Fruit fly (Drosophila melanogaster) whole organism, embryonic: ENCODE data around the gene CG18744.
A peak's percentile ranks its signal among the peaks of the same experiment; 100 is the strongest.

Source experiments
- Atf6 ChIP-seq: fragments of 200-800 bp; sonication (Bioruptor generic); IDR thresholded peaks from 2 replicates; pipeline ENCODE4 v1.3.6; 2022; ENCODE audit warnings: missing biosample characterization, missing genetic modification characterization
- CG10267 ChIP-seq: fragments of 200-800 bp; sonication (Bioruptor generic); optimal IDR thresholded peaks from 2 replicates; lab custom pipeline; 2018; ENCODE audit warnings: missing biosample characterization, mild to moderate bottlenecking, missing genetic modification characterization, moderate library complexity
- CG10979 ChIP-seq: fragments of 200-800 bp; sonication (Bioruptor generic); optimal IDR thresholded peaks from 2 replicates; lab custom pipeline; 2018; ENCODE audit warnings: missing biosample characterization, mild to moderate bottlenecking, missing genetic modification characterization, moderate library complexity
- CG11247 ChIP-seq: fragments of 200-800 bp; sonication (Bioruptor generic); IDR thresholded peaks from 2 replicates; pipeline ENCODE4 v1.3.6; 2022; ENCODE audit warnings: missing biosample characterization, missing genetic modification characterization
- CG11456 ChIP-seq: fragments of 200-800 bp; sonication (Bioruptor generic); IDR thresholded peaks from 3 replicates; pipeline ENCODE4 v1.3.6; 2022; ENCODE audit warnings: missing biosample characterization, missing genetic modification characterization
- CG13424 ChIP-seq: fragments of 200-800 bp; sonication (Bioruptor generic); optimal IDR thresholded peaks from 2 replicates; lab custom pipeline; 2019; ENCODE audit warnings: missing biosample characterization, mild to moderate bottlenecking, missing genetic modification characterization, moderate library complexity
- CG13624 ChIP-seq: fragments of 200-800 bp; sonication (Bioruptor generic); optimal IDR thresholded peaks from 2 replicates; lab custom pipeline; 2016; ENCODE audit warnings: missing biosample characterization, missing genetic modification characterization
- CG14014 ChIP-seq: fragments of 200-800 bp; sonication (Bioruptor generic); IDR thresholded peaks from 2 replicates; pipeline ENCODE4 v1.3.6; 2022; ENCODE audit warnings: missing biosample characterization, missing genetic modification characterization
- CG18011 ChIP-seq: fragments of 200-800 bp; sonication (Bioruptor generic); optimal IDR thresholded peaks from 2 replicates; lab custom pipeline; 2017; ENCODE audit warnings: missing biosample characterization, missing genetic modification characterization, mild to moderate bottlenecking, moderate library complexity, missing genotype
- CG18599 ChIP-seq: fragments of 200-800 bp; sonication (Bioruptor generic); optimal IDR thresholded peaks from 3 replicates; lab custom pipeline; 2017; ENCODE audit warnings: missing biosample characterization, missing genetic modification characterization, mild to moderate bottlenecking, moderate library complexity, missing genetic modification reagents
- CG18619 ChIP-seq: fragments of 200-800 bp; sonication (Bioruptor generic); optimal IDR thresholded peaks from 3 replicates; lab custom pipeline; 2017; ENCODE audit warnings: missing biosample characterization, mild to moderate bottlenecking, missing genetic modification characterization
- CG2120 ChIP-seq: fragments of 200-800 bp; sonication (Bioruptor generic); optimal IDR thresholded peaks from 3 replicates; lab custom pipeline; 2016; ENCODE audit warnings: missing biosample characterization, missing genetic modification characterization
- CG32532 ChIP-seq: fragments of 200-800 bp; sonication (Bioruptor generic); IDR thresholded peaks from 2 replicates; pipeline ENCODE4 v1.3.6; 2022; ENCODE audit warnings: missing biosample characterization, missing genetic modification characterization
- CG3281 ChIP-seq: fragments of 200-800 bp; sonication (Bioruptor generic); optimal IDR thresholded peaks from 3 replicates; lab custom pipeline; 2017; ENCODE audit warnings: missing biosample characterization, mild to moderate bottlenecking, missing genetic modification characterization
- CG4404 ChIP-seq: fragments of 200-800 bp; sonication (Bioruptor generic); IDR thresholded peaks from 2 replicates; pipeline ENCODE4 v1.3.6; 2022; ENCODE audit warnings: missing biosample characterization, missing genetic modification characterization
- CG6272 ChIP-seq: fragments of 200-800 bp; sonication (Bioruptor generic); IDR thresholded peaks from 2 replicates; pipeline ENCODE4 v1.3.6; 2022; ENCODE audit warnings: missing biosample characterization, missing genetic modification characterization
- CG6854 ChIP-seq: fragments of 200-800 bp; sonication (Bioruptor generic); optimal IDR thresholded peaks from 3 replicates; lab custom pipeline; 2017; ENCODE audit warnings: missing biosample characterization, mild to moderate bottlenecking, missing genetic modification characterization
- CG7556 ChIP-seq: fragments of 200-800 bp; sonication (Bioruptor generic); optimal IDR thresholded peaks from 2 replicates; lab custom pipeline; 2017; ENCODE audit warnings: missing biosample characterization, mild to moderate bottlenecking, missing genetic modification characterization
- CG7786 ChIP-seq: fragments of 200-800 bp; sonication (Bioruptor generic); optimal IDR thresholded peaks from 2 replicates; lab custom pipeline; 2016; ENCODE audit warnings: missing biosample characterization, missing genetic modification characterization
- CG8359 ChIP-seq: fragments of 200-800 bp; sonication (Bioruptor generic); optimal IDR thresholded peaks from 2 replicates; lab custom pipeline; 2017; ENCODE audit warnings: missing biosample characterization, mild to moderate bottlenecking, missing genetic modification characterization, borderline replicate concordance
- CG8765 ChIP-seq: fragments of 200-800 bp; sonication (Bioruptor generic); IDR thresholded peaks from 2 replicates; pipeline ENCODE4 v1.3.6; 2022; ENCODE audit warnings: missing biosample characterization, missing genetic modification characterization
- CG8924 ChIP-seq: fragments of 200-800 bp; optimal IDR thresholded peaks from 3 replicates; lab custom pipeline; 2019; ENCODE audit warnings: missing biosample characterization, mild to moderate bottlenecking, missing genetic modification characterization, moderate library complexity
- CG9215 ChIP-seq: fragments of 200-800 bp; sonication (Bioruptor generic); IDR thresholded peaks from 2 replicates; pipeline ENCODE4 v1.3.6; 2022; ENCODE audit warnings: missing biosample characterization, missing genetic modification characterization
- D19A ChIP-seq: fragments of 200-800 bp; optimal IDR thresholded peaks from 3 replicates; lab custom pipeline; 2019; ENCODE audit warnings: missing biosample characterization, mild to moderate bottlenecking, missing genetic modification characterization, moderate library complexity
- Deaf1 ChIP-seq: fragments of 200-800 bp; optimal IDR thresholded peaks from 3 replicates; lab custom pipeline; 2019; ENCODE audit warnings: missing biosample characterization, mild to moderate bottlenecking, missing genetic modification characterization, moderate library complexity
- Elba2 ChIP-seq: fragments of 200-800 bp; sonication (Bioruptor generic); optimal IDR thresholded peaks from 3 replicates; lab custom pipeline; 2016; ENCODE audit warnings: missing biosample characterization, missing genetic modification characterization
- GATAe ChIP-seq: fragments of 200-800 bp; sonication (Bioruptor generic); conservative IDR thresholded peaks from 2 replicates; pipeline ENCODE4 v1.3.6; 2022; ENCODE audit warnings: missing biosample characterization, missing genetic modification characterization
- HLH54F ChIP-seq: fragments of 200-800 bp; sonication (Bioruptor generic); optimal IDR thresholded peaks from 3 replicates; lab custom pipeline; 2016; ENCODE audit warnings: missing biosample characterization, missing genetic modification characterization
- Myb ChIP-seq: fragments of 200-800 bp; sonication (Bioruptor generic); optimal IDR thresholded peaks from 2 replicates; lab custom pipeline; 2016; ENCODE audit warnings: missing biosample characterization, missing genetic modification characterization
- Nf-YC ChIP-seq: fragments of 200-800 bp; optimal IDR thresholded peaks from 3 replicates; lab custom pipeline; 2019; ENCODE audit warnings: missing biosample characterization, mild to moderate bottlenecking, missing genetic modification characterization, moderate library complexity
- PHDP ChIP-seq: fragments of 200-800 bp; sonication (Bioruptor generic); optimal IDR thresholded peaks from 3 replicates; lab custom pipeline; 2018; ENCODE audit warnings: missing biosample characterization, mild to moderate bottlenecking, missing genetic modification characterization, moderate library complexity
- Usf ChIP-seq: fragments of 200-800 bp; sonication (Bioruptor generic); optimal IDR thresholded peaks from 2 replicates; lab custom pipeline; 2017; ENCODE audit warnings: missing genotype, missing biosample characterization, missing genetic modification characterization
- bab2 ChIP-seq: fragments of 200-800 bp; sonication (Bioruptor generic); optimal IDR thresholded peaks from 2 replicates; lab custom pipeline; 2016; ENCODE audit warnings: missing biosample characterization, missing genetic modification characterization
- bcd ChIP-seq: fragments of 200-800 bp; sonication (Bioruptor generic); optimal IDR thresholded peaks from 2 replicates; lab custom pipeline; 2017; ENCODE audit warnings: missing biosample characterization, mild to moderate bottlenecking, missing genetic modification characterization
- crc ChIP-seq: fragments of 200-800 bp; sonication (Bioruptor generic); optimal IDR thresholded peaks from 2 replicates; lab custom pipeline; 2016; ENCODE audit warnings: missing biosample characterization, missing genetic modification characterization
- dysf ChIP-seq: fragments of 200-800 bp; sonication (Bioruptor generic); IDR thresholded peaks from 3 replicates; pipeline ENCODE4 v1.3.6; 2022; ENCODE audit warnings: missing biosample characterization, missing genetic modification characterization
- ems ChIP-seq: fragments of 200-800 bp; sonication (Bioruptor generic); optimal IDR thresholded peaks from 3 replicates; lab custom pipeline; 2016; ENCODE audit warnings: missing biosample characterization, missing genetic modification characterization
- gfzf ChIP-seq: fragments of 200-800 bp; sonication (Bioruptor generic); optimal IDR thresholded peaks from 2 replicates; lab custom pipeline; 2016; ENCODE audit warnings: missing biosample characterization, mild to moderate bottlenecking, missing genetic modification characterization, moderate library complexity
- jumu ChIP-seq: fragments of 200-800 bp; sonication (Bioruptor generic); optimal IDR thresholded peaks from 3 replicates; lab custom pipeline; 2016; ENCODE audit warnings: missing biosample characterization, missing genetic modification characterization
- nerfin-1 ChIP-seq: fragments of 200-800 bp; sonication (Bioruptor generic); optimal IDR thresholded peaks from 3 replicates; lab custom pipeline; 2019; ENCODE audit warnings: missing biosample characterization, mild to moderate bottlenecking, missing genetic modification characterization, moderate library complexity
- nmo ChIP-seq: fragments of 200-800 bp; sonication (Bioruptor generic); optimal IDR thresholded peaks from 2 replicates; lab custom pipeline; 2018; ENCODE audit warnings: missing biosample characterization, mild to moderate bottlenecking, missing genetic modification characterization, moderate library complexity
- onecut ChIP-seq: fragments of 200-800 bp; sonication (Bioruptor generic); IDR thresholded peaks from 2 replicates; pipeline ENCODE4 v1.3.6; 2022; ENCODE audit warnings: missing biosample characterization, missing genetic modification characterization
- phol ChIP-seq: fragments of 200-800 bp; sonication (Bioruptor generic); optimal IDR thresholded peaks from 3 replicates; lab custom pipeline; 2018; ENCODE audit warnings: missing biosample characterization, mild to moderate bottlenecking, missing genetic modification characterization, moderate library complexity
- pzg ChIP-seq: fragments of 200-800 bp; sonication (Bioruptor generic); optimal IDR thresholded peaks from 3 replicates; lab custom pipeline; 2018; ENCODE audit warnings: missing biosample characterization, mild to moderate bottlenecking, missing genetic modification characterization, moderate library complexity
- sens ChIP-seq: fragments of 200-800 bp; sonication (Bioruptor generic); peaks from one replicate; lab custom pipeline; 2016; ENCODE audit warnings: missing biosample characterization, missing genetic modification characterization
- seq ChIP-seq: fragments of 200-800 bp; sonication (Bioruptor generic); IDR thresholded peaks from 2 replicates; pipeline ENCODE4 v1.3.6; 2022; ENCODE audit warnings: missing biosample characterization, missing genetic modification characterization
- slbo ChIP-seq: fragments of 200-800 bp; sonication (Bioruptor generic); IDR thresholded peaks from 2 replicates; pipeline ENCODE4 v1.3.6; 2022; ENCODE audit warnings: missing biosample characterization, missing genetic modification characterization
- wek ChIP-seq: fragments of 200-800 bp; sonication (Bioruptor generic); optimal IDR thresholded peaks from 3 replicates; lab custom pipeline; 2018; ENCODE audit warnings: missing biosample characterization, mild to moderate bottlenecking, missing genetic modification characterization, moderate library complexity
- zf30C ChIP-seq: fragments of 200-800 bp; sonication (Bioruptor generic); optimal IDR thresholded peaks from 3 replicates; lab custom pipeline; 2018; ENCODE audit warnings: missing biosample characterization, mild to moderate bottlenecking, missing genetic modification characterization

The CG18744 gene

DNA sequence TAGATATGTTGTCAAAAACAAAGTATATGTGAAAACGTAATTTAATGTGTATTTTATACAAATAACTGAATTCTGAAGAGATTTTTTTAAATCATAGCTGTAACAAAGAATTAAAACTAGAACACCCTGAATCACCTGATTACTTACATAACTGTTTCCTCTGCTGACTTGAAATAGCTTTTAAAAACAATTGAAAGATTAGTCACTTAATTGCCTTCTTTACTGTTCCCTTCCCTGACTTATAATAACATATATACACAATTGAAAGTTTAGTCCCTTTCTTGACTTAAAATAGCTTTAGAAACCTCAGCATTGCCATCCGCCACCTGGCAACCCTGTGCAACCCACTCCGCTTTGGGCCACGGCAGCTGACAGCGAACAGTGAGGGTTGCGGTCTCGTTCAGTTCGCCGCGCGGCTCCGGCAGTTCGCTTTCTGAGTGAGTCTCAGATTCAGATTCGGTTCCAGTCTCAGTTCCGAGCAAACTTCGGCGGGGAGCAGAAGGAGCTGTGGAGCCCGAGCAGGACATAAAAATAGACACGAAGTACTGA is 15.5 kb upstream of the CG18744 start, which contains the start of gene CG34384 (continued):
- TF ChIP-seq Nf-YC (tag; lab: Kevin White, UChicago) (peak; percentile 66), onecut (GFP tag; lab: Robert Waterston, UW) (peak; percentile 49; the same call in 1 of the 2 replicates), CG14014 (GFP tag; lab: Robert Waterston, UW) (0 out of 2 replicates have a peak, but pooled peaks have one; percentile 11), CG10267 (tag; lab: Kevin White, UChicago) (peak; percentile 55), CG18011 (peak; percentile 6), CG18599 (GFP tag; lab: Kevin White, UChicago) (peak; percentile 88), CG11247 (GFP tag; lab: Robert Waterston, UW) (no peak), nmo (GFP tag; lab: Kevin White, UChicago) (peak; percentile 62), CG18619 (GFP tag; lab: Kevin White, UChicago) (peak; percentile 70), CG13424 (peak; percentile 64), bcd (GFP tag; lab: Kevin White, UChicago) (peak; percentile 64), CG7786 (GFP tag; lab: Kevin White, UChicago) (peak; percentile 35), gfzf (no peak), CG6272 (0 out of 2 replicates have a peak, but pooled peaks have one; percentile 20), pzg (GFP tag; lab: Kevin White, UChicago) (no peak), CG9215 (GFP tag; lab: Robert Waterston, UW) (peak; percentile 30), jumu (GFP tag; lab: Kevin White, UChicago) (peak; percentile 45), ems (GFP tag; lab: Kevin White, UChicago) (peak; percentile 38), CG7556 (GFP tag; lab: Kevin White, UChicago) (peak; percentile 93), CG3281 (GFP tag; lab: Kevin White, UChicago) (peak; percentile 80), CG2120 (peak; percentile 77), CG8924 (tag; lab: Kevin White, UChicago) (peak; percentile 61), CG32532 (GFP tag; lab: Robert Waterston, UW) (0 out of 2 replicates have a peak, but pooled peaks have one; percentile 36), seq (GFP tag; lab: Robert Waterston, UW) (0 out of 2 replicates have a peak, but pooled peaks have one; percentile 30), HLH54F (GFP tag; lab: Kevin White, UChicago) (peak; percentile 27), D19A (tag; lab: Kevin White, UChicago) (peak; percentile 59), phol (peak; percentile 73), crc (GFP tag; lab: Kevin White, UChicago) (peak; percentile 20), CG13624 (GFP tag; lab: Kevin White, UChicago) (peak; percentile 36), CG4404 (GFP tag; lab: Robert Waterston, UW) (0 out of 2 replicates have a peak, but pooled peaks have one; percentile 16), Elba2 (GFP tag; lab: Kevin White, UChicago) (peak; percentile 14), Atf6 (GFP tag; lab: Robert Waterston, UW) (0 out of 2 replicates have a peak, but pooled peaks have one; percentile 32), bab2 (GFP tag; lab: Kevin White, UChicago) (peak; percentile 38), GATAe (GFP tag; lab: Robert Waterston, UW) (no peak), wek (GFP tag; lab: Kevin White, UChicago) (no peak), zf30C (GFP tag; lab: Kevin White, UChicago) (no peak), CG6854 (GFP tag; lab: Kevin White, UChicago) (peak; percentile 65), PHDP (peak; percentile 16), slbo (peak; percentile 55), nerfin-1 (tag; lab: Kevin White, UChicago) (peak; percentile 45), Deaf1 (tag; lab: Kevin White, UChicago) (peak; percentile 89), Myb (GFP tag; lab: Kevin White, UChicago) (peak; percentile 12), CG10979 (peak; percentile 68), dysf (GFP tag; lab: Robert Waterston, UW) (peak; percentile 58; the same call in 2 of the 3 replicates), sens (GFP tag; lab: Kevin White, UChicago) (peak; percentile 88), Usf (GFP tag; lab: Kevin White, UChicago) (peak; percentile 13), CG8359 (GFP tag; lab: Kevin White, UChicago) (peak; percentile 40), CG11456 (0 out of 3 replicates have a peak, but pooled peaks have one; percentile 68), CG8765 (GFP tag; lab: Robert Waterston, UW) (peak; percentile 17; the same call in 1 of the 2 replicates)
